Worm (Caenorhabditis elegans): ENCODE results near the gene T27D12.6.

The T27D12.6 gene

DNA sequence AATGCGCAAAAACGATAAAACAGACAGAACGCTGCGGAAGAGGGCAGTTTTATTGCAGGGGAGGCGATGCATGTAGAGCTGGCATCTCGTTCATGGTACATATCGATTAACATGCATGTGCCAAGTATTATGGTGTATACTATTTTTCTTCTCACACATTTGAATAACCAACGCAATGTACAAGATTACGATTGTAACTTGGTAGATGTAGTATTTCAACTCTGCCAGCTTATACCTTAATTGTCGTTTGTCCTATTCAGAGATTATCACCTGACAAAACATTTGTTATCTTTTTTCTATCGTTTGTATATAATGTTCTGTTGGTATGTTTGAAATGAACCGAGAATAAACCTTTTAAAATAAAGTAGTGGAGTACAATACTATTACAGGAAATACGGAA, 5.4 kb upstream of the T27D12.6 start, which contains the start of gene pes-5:
pes-5 (minus strand) TSS at position 101 of the 400 bp plus-strand sequence.
- TF ChIP-seq snpc-4 (tag; optimal IDR thresholded peaks at IDR 0.05): no peak
- no peak for TF ChIP-seq blmp-1 (tag; optimal IDR thresholded peaks at IDR 0.05)
- no peak for TF ChIP-seq zip-8 (tag; optimal IDR thresholded peaks at IDR 0.05)
- no peak for TF ChIP-seq drap-1 (GFP tag; optimal IDR thresholded peaks at IDR 0.05)
- no peak for TF ChIP-seq unc-39 (tag; optimal IDR thresholded peaks at IDR 0.05)
- no peak for TF ChIP-seq cnd-1 (tag; optimal IDR thresholded peaks at IDR 0.05)
- no peak for TF ChIP-seq M03D4.4 (tag; optimal IDR thresholded peaks at IDR 0.05)
- TF ChIP-seq nhr-28 (tag; optimal IDR thresholded peaks at IDR 0.05): no peak
- TF ChIP-seq hlh-1 (tag; optimal IDR thresholded peaks at IDR 0.05): no peak
- TF ChIP-seq nhr-12 (tag; optimal IDR thresholded peaks at IDR 0.05): no peak
- no peak for TF ChIP-seq tbx-8 (GFP tag; optimal IDR thresholded peaks at IDR 0.05)
- no peak for TF ChIP-seq flh-1 (GFP tag; optimal IDR thresholded peaks at IDR 0.05)
- no peak for TF ChIP-seq bed-3 (GFP tag; optimal IDR thresholded peaks at IDR 0.05)
- TF ChIP-seq sem-2 (GFP tag; optimal IDR thresholded peaks at IDR 0.05): no peak
- TF ChIP-seq elt-3 (tag; optimal IDR thresholded peaks at IDR 0.05): no peak
- TF ChIP-seq mep-1 (tag; optimal IDR thresholded peaks at IDR 0.05): no peak
- TF ChIP-seq mls-2 (tag; optimal IDR thresholded peaks at IDR 0.05): no peak
- no peak for TF ChIP-seq nhr-237 (tag; optimal IDR thresholded peaks at IDR 0.05)
- TF ChIP-seq lin-13 (tag; optimal IDR thresholded peaks at IDR 0.05): no peak
- no peak for TF ChIP-seq nhr-76 (tag; optimal IDR thresholded peaks at IDR 0.05)

- no peak for TF ChIP-seq tbx-8 (GFP tag; optimal IDR thresholded peaks at IDR 0.05)
- TF ChIP-seq ztf-11 (tag; optimal IDR thresholded peaks at IDR 0.05): no peak
- TF ChIP-seq flh-1 (GFP tag; optimal IDR thresholded peaks at IDR 0.05): no peak
- TF ChIP-seq lsy-2 (tag; optimal IDR thresholded peaks at IDR 0.05): no peak
- TF ChIP-seq unc-62 (GFP tag; optimal IDR thresholded peaks at IDR 0.05): peak; percentile 38
- no peak for TF ChIP-seq nhr-2 (tag; optimal IDR thresholded peaks at IDR 0.05)
- no peak for TF ChIP-seq M03D4.4 (tag; optimal IDR thresholded peaks at IDR 0.05)
- TF ChIP-seq mab-5 (tag; optimal IDR thresholded peaks at IDR 0.05): peak; percentile 54
- no peak for TF ChIP-seq zip-8 (tag; optimal IDR thresholded peaks at IDR 0.05)
Observed at ce11 chrII:11830601-11831000, 4.7 kb upstream of the T27D12.6 start.

ce11 chrII:11832475-11832874, 2.8 kb upstream of the T27D12.6 start, which contains the start of gene clec-144:
Gene clec-144 (minus strand): TSS chrII:11832575.
- no peak for TF ChIP-seq ceh-43 (GFP tag; optimal IDR thresholded peaks at IDR 0.05)
- no peak for TF ChIP-seq sem-2 (GFP tag; optimal IDR thresholded peaks at IDR 0.05)
- TF ChIP-seq blmp-1 (tag; optimal IDR thresholded peaks at IDR 0.05): no peak
- TF ChIP-seq lin-32 (GFP tag; optimal IDR thresholded peaks at IDR 0.05): no peak
- no peak for TF ChIP-seq ham-2 (GFP tag; optimal IDR thresholded peaks at IDR 0.05)
- TF ChIP-seq unc-120 (tag; optimal IDR thresholded peaks at IDR 0.05; ENCODE audit: poor library complexity, severe bottlenecking): no peak
- no peak for TF ChIP-seq mab-5 (tag; optimal IDR thresholded peaks at IDR 0.05)

DNA sequence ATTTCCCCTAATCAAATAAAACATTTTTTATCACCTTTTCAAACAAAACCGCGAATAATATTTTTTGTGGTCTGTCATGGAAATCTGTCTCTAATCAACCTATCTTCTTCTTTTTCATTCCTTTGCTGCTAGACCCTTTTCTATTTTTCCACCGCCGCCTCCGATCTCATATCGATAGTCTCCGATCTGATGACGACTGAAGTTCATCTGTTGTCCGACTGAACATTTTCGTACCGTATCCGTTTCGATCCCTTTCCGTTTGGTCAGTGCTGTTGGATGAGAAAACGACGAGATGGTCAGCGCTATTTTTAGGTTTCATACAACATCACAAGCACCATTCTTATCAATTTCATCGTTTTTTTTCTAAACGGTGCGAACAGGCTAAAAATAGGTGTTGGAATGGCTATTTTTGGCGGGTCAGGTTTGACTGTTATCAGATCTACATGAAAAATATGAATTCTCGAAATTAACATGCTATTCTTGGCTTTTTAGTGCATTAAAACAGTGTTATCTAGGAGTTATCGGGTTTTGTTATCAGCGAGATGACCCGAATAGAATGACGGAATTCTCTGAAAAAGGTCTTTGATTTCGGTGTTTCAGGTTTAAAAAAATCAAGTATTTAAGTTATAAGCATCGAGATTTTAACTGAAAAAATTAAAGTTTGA, 1.4 kb downstream of the T27D12.6 start:
- no peak for TF ChIP-seq pha-4 (tag; optimal IDR thresholded peaks at IDR 0.05)
- no peak for TF ChIP-seq hlh-1 (tag; optimal IDR thresholded peaks at IDR 0.05)
- no peak for TF ChIP-seq zip-8 (tag; optimal IDR thresholded peaks at IDR 0.05)
- TF ChIP-seq blmp-1 (tag; optimal IDR thresholded peaks at IDR 0.05): no peak
- no peak for TF ChIP-seq unc-62 (GFP tag; optimal IDR thresholded peaks at IDR 0.05)
- no peak for TF ChIP-seq unc-120 (tag; optimal IDR thresholded peaks at IDR 0.05; ENCODE audit: poor library complexity, severe bottlenecking)
- no peak for TF ChIP-seq tbx-8 (GFP tag; optimal IDR thresholded peaks at IDR 0.05)
- TF ChIP-seq sem-2 (GFP tag; optimal IDR thresholded peaks at IDR 0.05): no peak
- no peak for TF ChIP-seq mab-5 (tag; optimal IDR thresholded peaks at IDR 0.05)

- no peak for TF ChIP-seq hlh-1 (tag; optimal IDR thresholded peaks at IDR 0.05)
- TF ChIP-seq mab-5 (tag; optimal IDR thresholded peaks at IDR 0.05): no peak
- TF ChIP-seq ceh-43 (GFP tag; optimal IDR thresholded peaks at IDR 0.05): no peak
- TF ChIP-seq nhr-28 (tag; optimal IDR thresholded peaks at IDR 0.05): no peak
- no peak for TF ChIP-seq unc-39 (tag; optimal IDR thresholded peaks at IDR 0.05)
- TF ChIP-seq ceh-39 (tag; optimal IDR thresholded peaks at IDR 0.05): no peak
- TF ChIP-seq lin-13 (tag; optimal IDR thresholded peaks at IDR 0.05): no peak
- no peak for TF ChIP-seq zip-8 (tag; optimal IDR thresholded peaks at IDR 0.05)
- TF ChIP-seq mls-2 (tag; optimal IDR thresholded peaks at IDR 0.05): no peak
- TF ChIP-seq blmp-1 (tag; optimal IDR thresholded peaks at IDR 0.05): no peak
- TF ChIP-seq sem-2 (GFP tag; optimal IDR thresholded peaks at IDR 0.05): no peak
- TF ChIP-seq nhr-76 (tag; optimal IDR thresholded peaks at IDR 0.05): no peak
- no peak for TF ChIP-seq ces-1 (GFP tag; optimal IDR thresholded peaks at IDR 0.05)
- no peak for TF ChIP-seq pha-4 (tag; optimal IDR thresholded peaks at IDR 0.05)
- TF ChIP-seq nhr-237 (tag; optimal IDR thresholded peaks at IDR 0.05): no peak
- no peak for TF ChIP-seq elt-3 (tag; optimal IDR thresholded peaks at IDR 0.05)
Observed at ce11 chrII:11838353-11838752, 3.0 kb downstream of the T27D12.6 start.
